Fruit fly (Drosophila melanogaster) whole organism, adult: ENCODE measurements around the gene bchs.
A peak's percentile ranks its signal among the peaks of the same experiment; 100 is the strongest.

Experiments
- CG12768 ChIP-seq: fragments of 200-800 bp; sonication (Bioruptor generic); optimal IDR thresholded peaks from 2 replicates; lab custom pipeline; 2017; ENCODE audit warnings: missing biosample characterization, missing genetic modification characterization, mild to moderate bottlenecking, moderate library complexity, missing genetic modification reagents
- CG14711 ChIP-seq: fragments of 200-800 bp; sonication (Bioruptor generic); optimal IDR thresholded peaks from 2 replicates; lab custom pipeline; 2018; ENCODE audit warnings: missing biosample characterization, mild to moderate bottlenecking, missing genetic modification characterization, moderate library complexity
- CG1620 ChIP-seq: fragments of 200-800 bp; sonication (Bioruptor generic); optimal IDR thresholded peaks from 2 replicates; lab custom pipeline; 2016; ENCODE audit warnings: missing biosample characterization, missing genetic modification characterization
- CG7045 ChIP-seq: fragments of 200-800 bp; sonication (Bioruptor generic); optimal IDR thresholded peaks from 2 replicates; lab custom pipeline; 2017; ENCODE audit warnings: missing biosample characterization, mild to moderate bottlenecking, missing genetic modification characterization
- CG7101 ChIP-seq: fragments of 200-800 bp; sonication (Bioruptor generic); optimal IDR thresholded peaks from 2 replicates; lab custom pipeline; 2018; ENCODE audit warnings: missing biosample characterization, mild to moderate bottlenecking, missing genetic modification characterization, moderate library complexity
- Clk ChIP-seq: fragments of 200-800 bp; sonication (Bioruptor generic); optimal IDR thresholded peaks from 2 replicates; lab custom pipeline; 2017; ENCODE audit warnings: missing biosample characterization, missing genetic modification characterization
- Hr96 ChIP-seq: fragments of 200-800 bp; sonication (Bioruptor generic); optimal IDR thresholded peaks from 2 replicates; lab custom pipeline; 2016; ENCODE audit warnings: missing biosample characterization, missing genetic modification characterization
- Mnt ChIP-seq: fragments of 200-800 bp; sonication (Bioruptor generic); optimal IDR thresholded peaks from 2 replicates; lab custom pipeline; 2016; ENCODE audit warnings: missing biosample characterization, mild to moderate bottlenecking, missing genetic modification characterization
- cic ChIP-seq: fragments of 200-800 bp; sonication (Bioruptor generic); optimal IDR thresholded peaks from 2 replicates; lab custom pipeline; 2017; ENCODE audit warnings: missing biosample characterization, mild to moderate bottlenecking, missing genetic modification characterization, moderate library complexity
- kay ChIP-seq: fragments of 200-800 bp; sonication (Bioruptor generic); peaks from one replicate; lab custom pipeline; 2016; ENCODE audit warnings: missing biosample characterization, missing genetic modification characterization, borderline replicate concordance
- ovo ChIP-seq: fragments of 200-800 bp; sonication (Bioruptor generic); optimal IDR thresholded peaks from 2 replicates; lab custom pipeline; 2016; ENCODE audit warnings: missing biosample characterization, missing genetic modification characterization
- pad ChIP-seq: fragments of 200-800 bp; sonication (Bioruptor generic); optimal IDR thresholded peaks from 3 replicates; lab custom pipeline; 2017; ENCODE audit warnings: missing biosample characterization, missing genetic modification characterization, mild to moderate bottlenecking, moderate library complexity, missing genetic modification reagents
- tj ChIP-seq: fragments of 200-800 bp; sonication (Bioruptor generic); optimal IDR thresholded peaks from 3 replicates; lab custom pipeline; 2017; ENCODE audit warnings: missing biosample characterization, mild to moderate bottlenecking, missing genetic modification characterization, moderate library complexity
- toe ChIP-seq: fragments of 200-800 bp; sonication (Bioruptor generic); optimal IDR thresholded peaks from 2 replicates; lab custom pipeline; 2016; ENCODE audit warnings: missing biosample characterization, missing genetic modification characterization

- TF ChIP-seq CG7045 (GFP tag; lab: Kevin White, UChicago) (no peak), Hr96 (GFP tag; lab: Kevin White, UChicago) (no peak), CG1620 (GFP tag; lab: Kevin White, UChicago) (no peak), CG7101 (no peak), cic (GFP tag; lab: Kevin White, UChicago) (peak; percentile 31), kay (no peak), CG14711 (tag; lab: Kevin White, UChicago) (no peak), tj (GFP tag; lab: Kevin White, UChicago) (peak; percentile 98), pad (GFP tag; lab: Kevin White, UChicago) (no peak), CG12768 (no peak), Mnt (no peak), ovo (no peak), Clk (no peak), toe (no peak)
These were observed 7.7 kb upstream of the bchs start for dm6 chr2L:5899170-5899708.
